Worm (Caenorhabditis elegans) whole organism, late embryonic: ENCODE data around the gene sto-2.

Source experiments
- C38D4.7 ChIP-seq: fragments of 200-800 bp; sonication (Bioruptor generic); optimal IDR thresholded peaks from 2 replicates; lab custom pipeline; 2018; ENCODE audit warnings: mild to moderate bottlenecking, missing genetic modification characterization, moderate library complexity, missing compliant biosample characterization
- K02D7.2 ChIP-seq: sonication (generic microtip); optimal IDR thresholded peaks from 2 replicates; lab custom pipeline; 2017; ENCODE audit warnings: mild to moderate bottlenecking, missing genetic modification characterization, missing compliant biosample characterization
- T23F11.4 ChIP-seq: fragments of 200-800 bp; sonication (Bioruptor generic); optimal IDR thresholded peaks from 2 replicates; lab custom pipeline; 2018; ENCODE audit warnings: mild to moderate bottlenecking, missing genetic modification characterization, missing compliant biosample characterization
- Y22D7AL.16 ChIP-seq: sonication (generic microtip); optimal IDR thresholded peaks from 2 replicates; lab custom pipeline; 2016; ENCODE audit warnings: missing genetic modification characterization, missing compliant biosample characterization
- ahr-1 ChIP-seq: sonication (generic microtip); optimal IDR thresholded peaks from 2 replicates; lab custom pipeline; 2016; ENCODE audit warnings: missing genetic modification characterization, missing compliant biosample characterization
- ama-1 ChIP-seq: fragments of 150-350 bp; optimal IDR thresholded peaks from 2 replicates; lab custom pipeline; 2014
- ceh-22 ChIP-seq: sonication (generic microtip); optimal IDR thresholded peaks from 2 replicates; lab custom pipeline; 2017; ENCODE audit warnings: missing biosample characterization, missing genetic modification characterization
- ceh-24 ChIP-seq: sonication (generic microtip); optimal IDR thresholded peaks from 2 replicates; lab custom pipeline; 2016; ENCODE audit warnings: mild to moderate bottlenecking, missing genetic modification characterization, missing compliant biosample characterization
- ceh-34 ChIP-seq: sonication (generic microtip); optimal IDR thresholded peaks from 2 replicates; lab custom pipeline; 2016; ENCODE audit warnings: mild to moderate bottlenecking, missing genetic modification characterization, missing compliant biosample characterization
- ceh-48 ChIP-seq: sonication (generic microtip); optimal IDR thresholded peaks from 2 replicates; lab custom pipeline; 2016; ENCODE audit warnings: missing genetic modification characterization, inconsistent platforms, missing compliant biosample characterization
- ceh-6 ChIP-seq: fragments of 200-800 bp; sonication (Bioruptor generic); optimal IDR thresholded peaks from 2 replicates; lab custom pipeline; 2018; ENCODE audit warnings: mild to moderate bottlenecking, missing genetic modification characterization, missing compliant biosample characterization
- ceh-9 ChIP-seq: sonication (generic microtip); optimal IDR thresholded peaks from 2 replicates; lab custom pipeline; 2016; ENCODE audit warnings: mild to moderate bottlenecking, missing genetic modification characterization, inconsistent platforms, missing compliant biosample characterization
- dmd-4 ChIP-seq: sonication (generic microtip); optimal IDR thresholded peaks from 2 replicates; lab custom pipeline; 2016; ENCODE audit warnings: borderline replicate concordance, missing genetic modification characterization, missing compliant biosample characterization
- dve-1 ChIP-seq: sonication (generic microtip); optimal IDR thresholded peaks from 2 replicates; lab custom pipeline; 2017; ENCODE audit warnings: antibody characterized with exemption, mild to moderate bottlenecking, missing genetic modification characterization, missing compliant biosample characterization
- elt-2 ChIP-seq: sonication (generic microtip); optimal IDR thresholded peaks from 2 replicates; lab custom pipeline; 2016; ENCODE audit warnings: missing genetic modification reagents, missing genetic modification characterization, missing compliant biosample characterization
- ets-4 ChIP-seq: sonication (generic microtip); optimal IDR thresholded peaks from 2 replicates; lab custom pipeline; 2016; ENCODE audit warnings: missing genetic modification characterization, missing compliant biosample characterization
- eyg-1 ChIP-seq: sonication (generic microtip); optimal IDR thresholded peaks from 2 replicates; lab custom pipeline; 2016; ENCODE audit warnings: missing genotype, missing genetic modification characterization, missing compliant biosample characterization
- fax-1 ChIP-seq: sonication (generic microtip); optimal IDR thresholded peaks from 2 replicates; lab custom pipeline; 2016; ENCODE audit warnings: missing genotype, missing genetic modification characterization, missing compliant biosample characterization
- fkh-6 ChIP-seq: sonication (generic microtip); optimal IDR thresholded peaks from 2 replicates; lab custom pipeline; 2016; ENCODE audit warnings: missing genetic modification characterization, missing compliant biosample characterization
- gmeb-2 ChIP-seq: sonication (generic microtip); optimal IDR thresholded peaks from 2 replicates; lab custom pipeline; 2016; ENCODE audit warnings: missing genetic modification characterization, inconsistent platforms, missing compliant biosample characterization
- lim-6 ChIP-seq: sonication (generic microtip); optimal IDR thresholded peaks from 2 replicates; lab custom pipeline; 2016; ENCODE audit warnings: missing genetic modification characterization, missing compliant biosample characterization
- madf-2 ChIP-seq: sonication (generic microtip); optimal IDR thresholded peaks from 2 replicates; lab custom pipeline; 2017; ENCODE audit warnings: missing genetic modification characterization, missing compliant biosample characterization
- nhr-11 ChIP-seq: fragments of 150-350 bp; optimal IDR thresholded peaks from 2 replicates; lab custom pipeline; 2014; ENCODE audit warnings: missing biosample characterization, missing genetic modification characterization
- nhr-232 ChIP-seq: sonication (generic microtip); optimal IDR thresholded peaks from 2 replicates; lab custom pipeline; 2016; ENCODE audit warnings: missing genetic modification characterization, missing compliant biosample characterization
- npax-4 ChIP-seq: sonication (generic microtip); optimal IDR thresholded peaks from 2 replicates; lab custom pipeline; 2016; ENCODE audit warnings: missing genetic modification characterization, missing compliant biosample characterization
- pros-1 ChIP-seq: fragments of 150-350 bp; optimal IDR thresholded peaks from 2 replicates; lab custom pipeline; 2014; ENCODE audit warnings: missing biosample characterization, missing genetic modification reagents, missing genetic modification characterization
- rnt-1 ChIP-seq: sonication (generic microtip); optimal IDR thresholded peaks from 2 replicates; lab custom pipeline; 2016; ENCODE audit warnings: missing genetic modification characterization, missing compliant biosample characterization
- sdc-2 ChIP-seq: sonication (generic microtip); optimal IDR thresholded peaks from 2 replicates; lab custom pipeline; 2016; ENCODE audit warnings: missing genotype, missing genetic modification characterization, missing compliant biosample characterization
- sox-2 ChIP-seq: fragments of 200-800 bp; sonication (Bioruptor generic); IDR thresholded peaks from 2 replicates; pipeline ENCODE4 v1.3.6; 2022; ENCODE audit warnings: missing genetic modification reagents, missing genetic modification characterization, missing compliant biosample characterization
- tbx-2 ChIP-seq: sonication (generic microtip); optimal IDR thresholded peaks from 2 replicates; lab custom pipeline; 2016; ENCODE audit warnings: missing genetic modification characterization, missing compliant biosample characterization
- ttx-3 ChIP-seq: sonication (generic microtip); optimal IDR thresholded peaks from 2 replicates; lab custom pipeline; 2016; ENCODE audit warnings: missing genetic modification reagents, missing genetic modification characterization, missing compliant biosample characterization
- unc-3 ChIP-seq, 2 experiments: fragments of 200-800 bp in 1 of 2; sonication (Bioruptor generic) in 1 of 2; sonication (generic microtip) in 1 of 2; conservative IDR thresholded peaks in 1 of 2; optimal IDR thresholded peaks in 1 of 2; 2 replicates each; pipeline versions ENCODE4 v1.3.6 to Lab custom; 2016 to 2022; ENCODE audit warnings: missing compliant biosample characterization in 2 of 2, missing genetic modification characterization in 2 of 2, missing genetic modification reagents in 1 of 2
- unc-42 ChIP-seq: sonication (generic microtip); optimal IDR thresholded peaks from 2 replicates; lab custom pipeline; 2016; ENCODE audit warnings: missing genotype, missing genetic modification characterization, missing compliant biosample characterization
- zip-5 ChIP-seq: sonication (generic microtip); optimal IDR thresholded peaks from 2 replicates; lab custom pipeline; 2016; ENCODE audit warnings: missing genetic modification characterization, missing compliant biosample characterization
- ztf-16 ChIP-seq: sonication (generic microtip); optimal IDR thresholded peaks from 2 replicates; lab custom pipeline; 2017; ENCODE audit warnings: missing genetic modification characterization, missing compliant biosample characterization

Gene sto-2

DNA sequence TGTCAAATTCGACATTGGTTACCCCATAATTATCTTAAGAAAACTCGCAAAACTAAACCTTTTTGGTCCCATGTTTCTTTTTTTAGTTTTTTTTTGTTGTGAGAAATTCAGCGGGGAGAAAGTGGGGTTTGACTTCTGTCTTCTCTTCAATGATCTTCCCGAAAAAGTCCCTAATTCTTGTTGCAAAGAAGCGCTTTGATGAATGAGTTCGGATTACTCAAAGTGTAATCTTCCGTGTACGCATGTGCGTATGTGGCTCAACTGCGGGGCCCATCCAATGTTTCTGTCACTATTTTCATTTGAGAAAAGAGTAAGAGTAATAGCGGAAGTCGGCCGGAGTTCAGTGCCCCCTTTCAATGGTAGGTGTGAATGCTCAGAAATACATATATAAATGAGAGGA is 12.0 kb downstream of the sto-2 start:
- TF ChIP-seq dve-1 (no peak), nhr-232 (no peak), elt-2 (no peak), ceh-48 (no peak), ztf-16 (no peak), dmd-4 (tag; lab: Kevin White, UChicago) (no peak), gmeb-2 (tag; lab: Kevin White, UChicago) (no peak), eyg-1 (no peak)
- TF ChIP-seq, all 69 proteins: peak for 0

ce11 chrX:5309622-5310021 is 13.6 kb downstream of the sto-2 start:
- TF ChIP-seq T23F11.4 (GFP tag; lab: Kevin White, UChicago): no peak
- no peak for TF ChIP-seq madf-2

ce11 chrX:5303500-5303899 is 19.7 kb downstream of the sto-2 start, which contains the start of gene ags-3:
TSS of gene ags-3 (minus strand) at chrX:5303600.
- no peak for TF ChIP-seq ama-1 (lab: Kevin White, UChicago)
- TF ChIP-seq ahr-1 (tag; lab: Kevin White, UChicago): no peak
- no peak for TF ChIP-seq sox-2
- TF ChIP-seq C38D4.7 (GFP tag; lab: Kevin White, UChicago): no peak
- no peak for TF ChIP-seq pros-1 (tag; lab: Kevin White, UChicago)
- no peak for TF ChIP-seq ceh-34 (tag; lab: Kevin White, UChicago)
- TF ChIP-seq npax-4 (tag; lab: Kevin White, UChicago): no peak
- TF ChIP-seq madf-2: no peak
- TF ChIP-seq ceh-22 (tag; lab: Kevin White, UChicago): no peak
- no peak for TF ChIP-seq Y22D7AL.16
- no peak for TF ChIP-seq unc-3 (GFP tag; conservative IDR thresholded peaks at IDR 0.05; lab: Robert Waterston, UW)
- no peak for TF ChIP-seq unc-3 (tag; optimal IDR thresholded peaks at IDR 0.05; lab: Kevin White, UChicago)
- no peak for TF ChIP-seq ceh-48
- no peak for TF ChIP-seq elt-2
- TF ChIP-seq zip-5 (tag; lab: Kevin White, UChicago): no peak
- no peak for TF ChIP-seq tbx-2 (tag; lab: Kevin White, UChicago)

- TF ChIP-seq dmd-4 (tag; lab: Kevin White, UChicago): no peak
- no peak for TF ChIP-seq C38D4.7 (GFP tag; lab: Kevin White, UChicago)
- no peak for TF ChIP-seq ceh-6 (GFP tag; lab: Kevin White, UChicago)
- TF ChIP-seq rnt-1: no peak
- TF ChIP-seq ttx-3 (tag; lab: Kevin White, UChicago): no peak
- TF ChIP-seq npax-4 (tag; lab: Kevin White, UChicago): no peak
- TF ChIP-seq tbx-2 (tag; lab: Kevin White, UChicago): no peak
- TF ChIP-seq nhr-11: no peak
- TF ChIP-seq lim-6 (tag; lab: Kevin White, UChicago): no peak
- no peak for TF ChIP-seq ceh-9
- TF ChIP-seq ceh-24 (tag; lab: Kevin White, UChicago): no peak
- TF ChIP-seq fkh-6 (tag; lab: Kevin White, UChicago): no peak
- TF ChIP-seq pros-1 (tag; lab: Kevin White, UChicago): no peak
- no peak for TF ChIP-seq K02D7.2 (tag; lab: Kevin White, UChicago)
- TF ChIP-seq ahr-1 (tag; lab: Kevin White, UChicago): no peak
- TF ChIP-seq ets-4 (tag; lab: Kevin White, UChicago): no peak
- no peak for TF ChIP-seq T23F11.4 (GFP tag; lab: Kevin White, UChicago)
- no peak for TF ChIP-seq unc-42
- no peak for TF ChIP-seq fax-1
- no peak for TF ChIP-seq sdc-2 (tag; lab: Kevin White, UChicago)
These were observed 25.1 kb downstream of the sto-2 start, which contains the start of gene ift-81 for ce11 chrX:5297942-5298611. TSS of gene ift-81 (plus strand) at chrX:5298561.
